Worm (Caenorhabditis elegans): ENCODE results near the gene Y11D7A.3.

The Y11D7A.3 gene

DNA sequence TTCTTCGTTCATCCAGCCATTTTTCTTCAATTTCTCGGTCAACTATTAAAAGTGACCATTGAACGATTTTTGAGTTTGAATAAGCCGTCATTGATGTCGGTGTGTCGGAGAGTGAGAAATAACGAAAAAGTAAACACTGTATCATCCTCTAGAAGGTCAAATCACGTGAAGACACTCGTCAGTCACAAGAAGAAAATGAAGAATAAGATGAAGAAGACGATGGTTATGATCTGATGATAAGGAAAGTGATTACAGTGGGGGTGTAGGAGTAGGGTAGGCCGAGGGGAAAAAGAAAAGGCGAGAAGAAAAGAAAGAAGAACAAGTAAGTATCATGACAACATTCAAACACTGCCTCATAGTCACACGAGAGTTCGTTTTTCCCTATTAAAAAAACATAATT is 34.8 kb upstream of the Y11D7A.3 start (continued):
- TF ChIP-seq rec-8 (tag; optimal IDR thresholded peaks at IDR 0.05) (no peak), lag-1 (GFP tag; IDR thresholded peaks at IDR 0.05) (no peak), akir-1 (GFP tag; optimal IDR thresholded peaks at IDR 0.05) (no peak), snpc-1.3 (tag; optimal IDR thresholded peaks at IDR 0.05; ENCODE audit: insufficient read depth) (no peak), gei-17 (GFP tag; optimal IDR thresholded peaks at IDR 0.05) (no peak), him-1 (tag; optimal IDR thresholded peaks at IDR 0.05) (no peak), attf-5 (GFP tag; optimal IDR thresholded peaks at IDR 0.05) (peak; percentile 54), F55B11.4 (tag; optimal IDR thresholded peaks at IDR 0.05; ENCODE audit: borderline replicate concordance, insufficient read depth) (no peak), ztf-3 (GFP tag; optimal IDR thresholded peaks at IDR 0.05) (no peak), hmg-20 (GFP tag; IDR thresholded peaks at IDR 0.05) (no peak), nfya-1 (tag; optimal IDR thresholded peaks at IDR 0.05; ENCODE audit: borderline replicate concordance, insufficient read depth) (no peak), Y95B8A.8 (GFP tag; IDR thresholded peaks at IDR 0.05) (no peak), chd-7 (tag; optimal IDR thresholded peaks at IDR 0.05) (no peak), rcor-1 (GFP tag; IDR thresholded peaks at IDR 0.05) (no peak), somi-1 (GFP tag; optimal IDR thresholded peaks at IDR 0.05) (peak; percentile 78), D2030.7 (GFP tag; IDR thresholded peaks at IDR 0.05) (no peak), lin-40 (tag; optimal IDR thresholded peaks at IDR 0.05) (peak; percentile 60), tbx-9 (tag; optimal IDR thresholded peaks at IDR 0.05; ENCODE audit: borderline replicate concordance) (no peak), mes-4 (tag; optimal IDR thresholded peaks at IDR 0.05) (no peak), dpl-1 (GFP tag; optimal IDR thresholded peaks at IDR 0.05) (no peak), bed-1 (GFP tag; IDR thresholded peaks at IDR 0.05) (no peak), C06A6.2 (GFP tag; conservative IDR thresholded peaks at IDR 0.05) (no peak), ceh-27 (GFP tag; optimal IDR thresholded peaks at IDR 0.05) (peak; percentile 30), ceh-58 (GFP tag; IDR thresholded peaks at IDR 0.05) (no peak), nhr-179 (tag; optimal IDR thresholded peaks at IDR 0.05) (no peak), hmg-1.2 (GFP tag; IDR thresholded peaks at IDR 0.05) (no peak; the same call in 1 of the 2 replicates), ceh-100 (GFP tag; IDR thresholded peaks at IDR 0.05) (no peak), ets-4 (GFP tag; optimal IDR thresholded peaks at IDR 0.05) (no peak), cebp-2 (GFP tag; IDR thresholded peaks at IDR 0.05) (no peak), xnd-1 (tag; optimal IDR thresholded peaks at IDR 0.05) (no peak), F49E8.2 (tag; optimal IDR thresholded peaks at IDR 0.05; ENCODE audit: insufficient read depth) (no peak), ama-1 (optimal IDR thresholded peaks at IDR 0.05) (no peak), ama-1 (GFP tag; optimal IDR thresholded peaks at IDR 0.05) (no peak), snpc-3.4 (tag; optimal IDR thresholded peaks at IDR 0.05) (no peak), ceh-91 (GFP tag; IDR thresholded peaks at IDR 0.05) (no peak), sea-2 (GFP tag; IDR thresholded peaks at IDR 0.05) (no peak), F39B2.1 (GFP tag; IDR thresholded peaks at IDR 0.05) (no peak), F33H1.4 (GFP tag; IDR thresholded peaks at IDR 0.05) (no peak), nhr-27 (tag; optimal IDR thresholded peaks at IDR 0.05) (no peak), sdz-38 (tag; optimal IDR thresholded peaks at IDR 0.05) (no peak), Y79H2A.3 (GFP tag; conservative IDR thresholded peaks at IDR 0.05) (0 out of 2 replicates have a peak, but pooled peaks have one; percentile 18), F52B5.7 (tag; optimal IDR thresholded peaks at IDR 0.05) (no peak), F57A8.1 (GFP tag; optimal IDR thresholded peaks at IDR 0.05) (no peak), ccch-3 (GFP tag; optimal IDR thresholded peaks at IDR 0.05) (no peak), lsl-1 (GFP tag; optimal IDR thresholded peaks at IDR 0.05) (no peak), B0035.1 (tag; optimal IDR thresholded peaks at IDR 0.05) (no peak), repo-1 (tag; optimal IDR thresholded peaks at IDR 0.05) (no peak), nfyb-1 (GFP tag; IDR thresholded peaks at IDR 0.05) (no peak), bed-2 (GFP tag; IDR thresholded peaks at IDR 0.05) (no peak)

Data from whole organism, young adult.